Fruit fly (Drosophila melanogaster) whole organism, pupa: ENCODE data around the gene chinmo.
A peak's percentile ranks its signal among the peaks of the same experiment; 100 is the strongest.

Experiments
- CG10348 ChIP-seq: fragments of 200-800 bp; sonication (Bioruptor generic); IDR thresholded peaks from 2 replicates; pipeline ENCODE4 v1.3.6; 2022; ENCODE audit warnings: missing biosample characterization, missing genetic modification characterization
- CG12605 ChIP-seq: fragments of 200-800 bp; sonication (Bioruptor generic); IDR thresholded peaks from 2 replicates; pipeline ENCODE4 v1.3.6; 2022; ENCODE audit warnings: missing biosample characterization, missing genetic modification characterization
- CG13204 ChIP-seq: fragments of 200-800 bp; sonication (Bioruptor generic); optimal IDR thresholded peaks from 2 replicates; lab custom pipeline; 2018; ENCODE audit warnings: missing biosample characterization, mild to moderate bottlenecking, missing genetic modification characterization, moderate library complexity
- CG14655 ChIP-seq: fragments of 200-800 bp; sonication (Bioruptor generic); optimal IDR thresholded peaks from 3 replicates; lab custom pipeline; 2017; ENCODE audit warnings: mild to moderate bottlenecking, missing biosample characterization, missing genetic modification reagents, missing genetic modification characterization
- CG15710 ChIP-seq: fragments of 200-800 bp; sonication (Bioruptor generic); optimal IDR thresholded peaks from 2 replicates; lab custom pipeline; 2018; ENCODE audit warnings: missing biosample characterization, mild to moderate bottlenecking, missing genetic modification characterization, moderate library complexity
- CG17806 ChIP-seq: fragments of 200-800 bp; sonication (Bioruptor generic); optimal IDR thresholded peaks from 2 replicates; lab custom pipeline; 2018; ENCODE audit warnings: missing biosample characterization, mild to moderate bottlenecking, missing genetic modification characterization, moderate library complexity
- CG32121 ChIP-seq: fragments of 200-800 bp; sonication (Bioruptor generic); IDR thresholded peaks from 2 replicates; pipeline ENCODE4 v1.3.6; 2022; ENCODE audit warnings: missing biosample characterization, missing genetic modification characterization
- CG34367 ChIP-seq: fragments of 200-800 bp; sonication (Bioruptor generic); optimal IDR thresholded peaks from 2 replicates; lab custom pipeline; 2018; ENCODE audit warnings: missing biosample characterization, mild to moderate bottlenecking, missing genetic modification characterization
- CG4496 ChIP-seq: fragments of 200-800 bp; sonication (Bioruptor generic); IDR thresholded peaks from 3 replicates; pipeline ENCODE4 v1.3.6; 2022; ENCODE audit warnings: missing biosample characterization, missing genetic modification characterization
- CG8159 ChIP-seq: fragments of 200-800 bp; sonication (Bioruptor generic); optimal IDR thresholded peaks from 3 replicates; lab custom pipeline; 2018; ENCODE audit warnings: missing biosample characterization, mild to moderate bottlenecking, missing genetic modification characterization, moderate library complexity
- CG8301 ChIP-seq: fragments of 200-800 bp; sonication (Bioruptor generic); optimal IDR thresholded peaks from 2 replicates; lab custom pipeline; 2018; ENCODE audit warnings: missing biosample characterization, mild to moderate bottlenecking, missing genetic modification characterization
- CG9948 ChIP-seq: fragments of 200-800 bp; sonication (Bioruptor generic); optimal IDR thresholded peaks from 2 replicates; lab custom pipeline; 2018; ENCODE audit warnings: missing biosample characterization, mild to moderate bottlenecking, missing genetic modification characterization, moderate library complexity
- D1 ChIP-seq: fragments of 200-800 bp; sonication (Bioruptor generic); optimal IDR thresholded peaks from 2 replicates; lab custom pipeline; 2018; ENCODE audit warnings: missing biosample characterization, mild to moderate bottlenecking, missing genetic modification characterization, moderate library complexity
- EcR ChIP-seq: fragments of 200-800 bp; sonication (Bioruptor generic); optimal IDR thresholded peaks from 3 replicates; lab custom pipeline; 2019; ENCODE audit warnings: missing biosample characterization, missing genetic modification characterization, mild to moderate bottlenecking, moderate library complexity, missing genetic modification reagents
- Ets98B ChIP-seq: fragments of 200-800 bp; sonication (Bioruptor generic); IDR thresholded peaks from 2 replicates; pipeline ENCODE4 v1.3.6; 2022; ENCODE audit warnings: missing biosample characterization, missing genetic modification characterization
- Pif1A ChIP-seq: fragments of 200-800 bp; sonication (Bioruptor generic); optimal IDR thresholded peaks from 3 replicates; lab custom pipeline; 2016; ENCODE audit warnings: missing biosample characterization, missing genetic modification characterization
- Pif1B ChIP-seq: fragments of 200-800 bp; sonication (Bioruptor generic); optimal IDR thresholded peaks from 3 replicates; lab custom pipeline; 2016; ENCODE audit warnings: missing biosample characterization, missing genetic modification characterization
- Snoo ChIP-seq: fragments of 200-800 bp; sonication (Bioruptor generic); optimal IDR thresholded peaks from 3 replicates; lab custom pipeline; 2017; ENCODE audit warnings: missing biosample characterization, mild to moderate bottlenecking, missing genetic modification characterization, inconsistent platforms
- fd96Ca ChIP-seq: fragments of 200-800 bp; sonication (Bioruptor generic); IDR thresholded peaks from 3 replicates; pipeline ENCODE4 v1.3.6; 2022; ENCODE audit warnings: missing biosample characterization, missing genetic modification characterization
- gl ChIP-seq: fragments of 200-800 bp; sonication (Bioruptor generic); optimal IDR thresholded peaks from 2 replicates; lab custom pipeline; 2018; ENCODE audit warnings: missing biosample characterization, mild to moderate bottlenecking, missing genetic modification characterization
- rn ChIP-seq: fragments of 200-800 bp; sonication (Bioruptor generic); IDR thresholded peaks from 2 replicates; pipeline ENCODE4 v1.3.6; 2022; ENCODE audit warnings: missing biosample characterization, missing genetic modification characterization

The chinmo gene

dm6 chr2L:1617712-1618111 is 33.3 kb upstream of the chinmo start:
- TF ChIP-seq CG4496 (GFP tag; lab: Robert Waterston, UW) (0 out of 3 replicates have a peak, but pooled peaks have one; percentile 17), CG8159 (peak; percentile 36), Snoo (tag; lab: Kevin White, UChicago) (no peak), CG14655 (GFP tag; lab: Kevin White, UChicago) (peak; percentile 62), CG8301 (peak; percentile 4), gl (tag; lab: Kevin White, UChicago) (peak; percentile 35), EcR (GFP tag; lab: Kevin White, UChicago) (peak; percentile 66), CG10348 (GFP tag; lab: Robert Waterston, UW) (no peak), CG15710 (tag; lab: Kevin White, UChicago) (peak; percentile 33), rn (GFP tag; lab: Robert Waterston, UW) (no peak), Pif1B (no peak), CG13204 (GFP tag; lab: Kevin White, UChicago) (peak; percentile 62), CG34367 (tag; lab: Kevin White, UChicago) (peak; percentile 34), Ets98B (GFP tag; lab: Robert Waterston, UW) (peak; percentile 25; the same call in 1 of the 2 replicates)
- TF ChIP-seq, all 21 proteins: peak for 10

dm6 chr2L:1618696-1619095 is 32.4 kb upstream of the chinmo start:
- no peak for TF ChIP-seq CG8159
- no peak for TF ChIP-seq CG34367 (tag; lab: Kevin White, UChicago)
- no peak for TF ChIP-seq Pif1B
- no peak for TF ChIP-seq D1 (tag; lab: Kevin White, UChicago)
- TF ChIP-seq CG14655 (GFP tag; lab: Kevin White, UChicago), result no peak
- no peak for TF ChIP-seq CG10348 (GFP tag; lab: Robert Waterston, UW)
- no peak for TF ChIP-seq CG15710 (tag; lab: Kevin White, UChicago)
- TF ChIP-seq CG17806 (tag; lab: Kevin White, UChicago), result no peak
- TF ChIP-seq Pif1A (GFP tag; lab: Kevin White, UChicago), result no peak
- TF ChIP-seq Ets98B (GFP tag; lab: Robert Waterston, UW), result no peak
- no peak for TF ChIP-seq Snoo (tag; lab: Kevin White, UChicago)
- TF ChIP-seq CG9948, result no peak
- no peak for TF ChIP-seq rn (GFP tag; lab: Robert Waterston, UW)
- TF ChIP-seq EcR (GFP tag; lab: Kevin White, UChicago), result no peak
- no peak for TF ChIP-seq CG32121 (GFP tag; lab: Robert Waterston, UW)
- TF ChIP-seq CG4496 (GFP tag; lab: Robert Waterston, UW), result no peak
- no peak for TF ChIP-seq CG8301

DNA sequence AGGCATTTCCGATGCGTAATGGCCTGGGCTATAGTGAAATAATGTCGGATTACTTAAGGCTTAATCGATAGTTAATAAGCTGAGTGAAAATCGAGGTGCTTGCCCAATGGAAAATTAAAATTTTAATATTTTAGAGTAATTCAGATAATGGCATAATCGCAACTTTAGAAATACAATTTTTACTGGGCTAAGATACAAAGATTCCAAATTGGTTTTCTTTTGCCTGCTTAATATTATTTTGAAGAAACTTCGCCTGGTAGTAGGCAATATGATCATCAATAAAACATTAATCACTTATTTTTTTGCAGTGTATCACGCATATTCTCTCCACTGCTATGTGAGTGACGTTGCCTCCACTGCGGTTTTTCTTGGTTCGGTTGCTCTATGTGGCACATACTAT is 31.9 kb upstream of the chinmo start:
- no peak for TF ChIP-seq Pif1A (GFP tag; lab: Kevin White, UChicago)
- TF ChIP-seq gl (tag; lab: Kevin White, UChicago), result no peak
- TF ChIP-seq CG8301, result no peak
- TF ChIP-seq CG9948, result no peak
- TF ChIP-seq Pif1B, result no peak
- TF ChIP-seq CG8159, result no peak

dm6 chr2L:1620797-1621196 is 30.3 kb upstream of the chinmo start:
- TF ChIP-seq gl (tag; lab: Kevin White, UChicago) (no peak), CG8159 (peak; percentile 7)
- TF ChIP-seq, all 21 proteins: peak for 1

DNA sequence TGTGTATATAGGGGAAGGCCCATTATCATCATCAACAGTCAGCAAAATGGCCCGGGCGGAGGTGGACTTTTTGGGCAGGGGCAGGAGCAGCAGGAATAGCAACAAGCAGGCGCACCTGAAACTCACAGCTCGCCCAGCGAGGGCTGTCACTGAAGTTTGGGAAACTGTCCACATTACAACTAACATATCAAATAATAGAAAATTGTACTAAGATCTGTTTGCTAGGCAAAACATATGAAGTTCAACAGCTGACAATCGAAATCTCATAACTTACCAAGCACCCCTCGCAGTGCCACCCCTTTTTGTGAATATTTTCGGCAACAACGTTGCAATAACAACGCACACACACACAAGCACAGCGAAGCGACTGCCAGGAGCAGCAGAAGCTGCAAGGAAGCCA is 26.3 kb upstream of the chinmo start:
- TF ChIP-seq Ets98B (GFP tag; lab: Robert Waterston, UW), result no peak
- TF ChIP-seq D1 (tag; lab: Kevin White, UChicago), result no peak
- TF ChIP-seq Snoo (tag; lab: Kevin White, UChicago), result no peak
- no peak for TF ChIP-seq CG9948
- no peak for TF ChIP-seq gl (tag; lab: Kevin White, UChicago)
- no peak for TF ChIP-seq CG12605 (GFP tag; lab: Robert Waterston, UW)
- no peak for TF ChIP-seq rn (GFP tag; lab: Robert Waterston, UW)
- TF ChIP-seq CG10348 (GFP tag; lab: Robert Waterston, UW), result no peak
- no peak for TF ChIP-seq Pif1A (GFP tag; lab: Kevin White, UChicago)
- TF ChIP-seq CG13204 (GFP tag; lab: Kevin White, UChicago), result no peak
- no peak for TF ChIP-seq CG32121 (GFP tag; lab: Robert Waterston, UW)
- TF ChIP-seq CG8301, result no peak
- TF ChIP-seq Pif1B, result no peak
- TF ChIP-seq EcR (GFP tag; lab: Kevin White, UChicago), result no peak
- TF ChIP-seq CG17806 (tag; lab: Kevin White, UChicago), result no peak
- TF ChIP-seq CG34367 (tag; lab: Kevin White, UChicago), result no peak
- TF ChIP-seq CG8159, result peak; percentile 12
- 0 out of 3 replicates have a peak, but pooled peaks have one; percentile 27 for TF ChIP-seq fd96Ca (GFP tag; lab: Robert Waterston, UW)
- no peak for TF ChIP-seq CG14655 (GFP tag; lab: Kevin White, UChicago)
- TF ChIP-seq CG4496 (GFP tag; lab: Robert Waterston, UW), result 0 out of 3 replicates have a peak, but pooled peaks have one; percentile 38
- TF ChIP-seq CG15710 (tag; lab: Kevin White, UChicago), result peak; percentile 8
- TF ChIP-seq, all 21 proteins: peak for 4

- TF ChIP-seq Pif1A (GFP tag; lab: Kevin White, UChicago), result no peak
- TF ChIP-seq CG12605 (GFP tag; lab: Robert Waterston, UW), result no peak
- TF ChIP-seq Pif1B, result no peak
- TF ChIP-seq fd96Ca (GFP tag; lab: Robert Waterston, UW), result no peak
- no peak for TF ChIP-seq CG32121 (GFP tag; lab: Robert Waterston, UW)
- TF ChIP-seq CG17806 (tag; lab: Kevin White, UChicago), result no peak
- no peak for TF ChIP-seq CG15710 (tag; lab: Kevin White, UChicago)
- no peak for TF ChIP-seq EcR (GFP tag; lab: Kevin White, UChicago)
- TF ChIP-seq Ets98B (GFP tag; lab: Robert Waterston, UW), result no peak
- no peak for TF ChIP-seq CG8159
- no peak for TF ChIP-seq CG34367 (tag; lab: Kevin White, UChicago)
- TF ChIP-seq CG4496 (GFP tag; lab: Robert Waterston, UW), result no peak
Observed at dm6 chr2L:1627824-1628501, 23.1 kb upstream of the chinmo start.
